Fruit fly (Drosophila melanogaster) whole organism, adult: ENCODE results near the gene Hipk.

ENCODE experiments used
- CG11617 ChIP-seq: fragments of 200-800 bp; sonication (Bioruptor generic); optimal IDR thresholded peaks from 2 replicates; lab custom pipeline; 2017; ENCODE audit warnings: mild to moderate bottlenecking, missing biosample characterization, missing genetic modification reagents, missing genetic modification characterization
- CG12768 ChIP-seq: fragments of 200-800 bp; sonication (Bioruptor generic); optimal IDR thresholded peaks from 2 replicates; lab custom pipeline; 2017; ENCODE audit warnings: missing biosample characterization, missing genetic modification characterization, mild to moderate bottlenecking, moderate library complexity, missing genetic modification reagents
- CG14711 ChIP-seq: fragments of 200-800 bp; sonication (Bioruptor generic); optimal IDR thresholded peaks from 2 replicates; lab custom pipeline; 2018; ENCODE audit warnings: missing biosample characterization, mild to moderate bottlenecking, missing genetic modification characterization, moderate library complexity
- CG1620 ChIP-seq: fragments of 200-800 bp; sonication (Bioruptor generic); optimal IDR thresholded peaks from 2 replicates; lab custom pipeline; 2016; ENCODE audit warnings: missing biosample characterization, missing genetic modification characterization
- CG33017 ChIP-seq: fragments of 200-800 bp; sonication (Bioruptor generic); optimal IDR thresholded peaks from 2 replicates; lab custom pipeline; 2018; ENCODE audit warnings: missing biosample characterization, mild to moderate bottlenecking, missing genetic modification characterization, moderate library complexity
- CG5204 ChIP-seq: fragments of 200-800 bp; sonication (Bioruptor generic); optimal IDR thresholded peaks from 2 replicates; lab custom pipeline; 2016; ENCODE audit warnings: missing biosample characterization, missing genetic modification characterization
- CG7045 ChIP-seq: fragments of 200-800 bp; sonication (Bioruptor generic); optimal IDR thresholded peaks from 2 replicates; lab custom pipeline; 2017; ENCODE audit warnings: missing biosample characterization, mild to moderate bottlenecking, missing genetic modification characterization
- CG7101 ChIP-seq: fragments of 200-800 bp; sonication (Bioruptor generic); optimal IDR thresholded peaks from 2 replicates; lab custom pipeline; 2018; ENCODE audit warnings: missing biosample characterization, mild to moderate bottlenecking, missing genetic modification characterization, moderate library complexity
- Clk ChIP-seq: fragments of 200-800 bp; sonication (Bioruptor generic); optimal IDR thresholded peaks from 2 replicates; lab custom pipeline; 2017; ENCODE audit warnings: missing biosample characterization, missing genetic modification characterization
- Crg-1 ChIP-seq: fragments of 200-800 bp; sonication (Bioruptor generic); optimal IDR thresholded peaks from 2 replicates; lab custom pipeline; 2016; ENCODE audit warnings: missing biosample characterization, missing genetic modification characterization
- Hr96 ChIP-seq: fragments of 200-800 bp; sonication (Bioruptor generic); optimal IDR thresholded peaks from 2 replicates; lab custom pipeline; 2016; ENCODE audit warnings: missing biosample characterization, missing genetic modification characterization
- Mnt ChIP-seq: fragments of 200-800 bp; sonication (Bioruptor generic); optimal IDR thresholded peaks from 2 replicates; lab custom pipeline; 2016; ENCODE audit warnings: missing biosample characterization, mild to moderate bottlenecking, missing genetic modification characterization
- bab1 ChIP-seq: fragments of 200-800 bp; sonication (Bioruptor generic); optimal IDR thresholded peaks from 3 replicates; lab custom pipeline; 2019; ENCODE audit warnings: missing biosample characterization, mild to moderate bottlenecking, missing genetic modification characterization, moderate library complexity
- cic ChIP-seq: fragments of 200-800 bp; sonication (Bioruptor generic); optimal IDR thresholded peaks from 2 replicates; lab custom pipeline; 2017; ENCODE audit warnings: missing biosample characterization, mild to moderate bottlenecking, missing genetic modification characterization, moderate library complexity
- cnc ChIP-seq, 2 experiments: fragments of >200 bp; optimal IDR thresholded peaks; 2 replicates each; lab custom pipeline; 2017
- kay ChIP-seq: fragments of 200-800 bp; sonication (Bioruptor generic); peaks from one replicate; lab custom pipeline; 2016; ENCODE audit warnings: missing biosample characterization, missing genetic modification characterization, borderline replicate concordance
- ovo ChIP-seq: fragments of 200-800 bp; sonication (Bioruptor generic); optimal IDR thresholded peaks from 2 replicates; lab custom pipeline; 2016; ENCODE audit warnings: missing biosample characterization, missing genetic modification characterization
- pad ChIP-seq: fragments of 200-800 bp; sonication (Bioruptor generic); optimal IDR thresholded peaks from 3 replicates; lab custom pipeline; 2017; ENCODE audit warnings: missing biosample characterization, missing genetic modification characterization, mild to moderate bottlenecking, moderate library complexity, missing genetic modification reagents
- tj ChIP-seq: fragments of 200-800 bp; sonication (Bioruptor generic); optimal IDR thresholded peaks from 3 replicates; lab custom pipeline; 2017; ENCODE audit warnings: missing biosample characterization, mild to moderate bottlenecking, missing genetic modification characterization, moderate library complexity
- toe ChIP-seq: fragments of 200-800 bp; sonication (Bioruptor generic); optimal IDR thresholded peaks from 2 replicates; lab custom pipeline; 2016; ENCODE audit warnings: missing biosample characterization, missing genetic modification characterization

The Hipk gene

DNA sequence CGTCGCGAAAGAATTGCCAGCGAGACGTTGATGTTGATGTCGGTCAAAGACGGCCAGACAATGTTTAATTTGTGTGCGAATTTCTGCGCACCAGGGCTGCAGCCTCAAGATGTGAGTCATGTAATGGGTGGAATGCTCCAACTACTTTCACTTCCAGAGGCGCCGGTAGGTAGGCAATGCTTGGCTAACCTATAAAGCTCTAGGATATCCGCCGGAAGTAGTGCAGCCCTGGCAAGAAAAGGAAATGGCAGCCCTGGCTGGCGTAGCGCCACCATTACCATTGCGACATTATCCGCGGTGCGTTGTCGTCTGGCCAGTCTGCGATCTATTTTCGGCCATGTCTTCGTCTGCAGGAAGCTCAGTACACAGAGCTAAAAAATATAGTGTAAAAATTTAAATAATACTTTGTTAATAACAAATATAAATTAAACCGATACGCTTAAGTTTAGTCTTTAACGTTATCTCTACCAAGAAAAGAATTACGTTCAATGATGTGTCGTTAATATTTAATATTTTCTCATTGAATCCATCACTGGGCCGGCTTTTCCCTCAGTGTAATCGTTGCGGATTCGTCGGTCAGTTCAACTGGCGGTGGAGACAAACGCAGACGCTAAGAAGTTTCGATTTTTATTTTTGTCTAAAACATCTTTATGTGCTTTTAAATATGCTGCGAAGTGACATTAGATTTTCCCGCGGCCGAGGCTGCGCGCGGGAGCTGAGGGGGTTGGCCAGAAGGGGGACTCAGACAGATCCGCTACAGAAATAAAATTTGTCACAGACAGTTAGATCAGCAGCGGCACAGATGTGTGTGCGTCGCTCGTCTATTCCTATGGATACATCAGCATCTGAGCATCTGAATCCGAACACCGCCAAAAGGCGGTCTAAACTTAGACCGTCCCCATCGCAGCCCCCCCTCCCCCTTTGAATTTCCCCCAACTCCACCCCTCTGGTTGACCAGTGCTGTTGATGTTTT is 69.1 kb downstream of the Hipk start:
- TF ChIP-seq bab1 (GFP tag; lab: Kevin White, UChicago) (peak; percentile 2), CG7101 (no peak)

DNA sequence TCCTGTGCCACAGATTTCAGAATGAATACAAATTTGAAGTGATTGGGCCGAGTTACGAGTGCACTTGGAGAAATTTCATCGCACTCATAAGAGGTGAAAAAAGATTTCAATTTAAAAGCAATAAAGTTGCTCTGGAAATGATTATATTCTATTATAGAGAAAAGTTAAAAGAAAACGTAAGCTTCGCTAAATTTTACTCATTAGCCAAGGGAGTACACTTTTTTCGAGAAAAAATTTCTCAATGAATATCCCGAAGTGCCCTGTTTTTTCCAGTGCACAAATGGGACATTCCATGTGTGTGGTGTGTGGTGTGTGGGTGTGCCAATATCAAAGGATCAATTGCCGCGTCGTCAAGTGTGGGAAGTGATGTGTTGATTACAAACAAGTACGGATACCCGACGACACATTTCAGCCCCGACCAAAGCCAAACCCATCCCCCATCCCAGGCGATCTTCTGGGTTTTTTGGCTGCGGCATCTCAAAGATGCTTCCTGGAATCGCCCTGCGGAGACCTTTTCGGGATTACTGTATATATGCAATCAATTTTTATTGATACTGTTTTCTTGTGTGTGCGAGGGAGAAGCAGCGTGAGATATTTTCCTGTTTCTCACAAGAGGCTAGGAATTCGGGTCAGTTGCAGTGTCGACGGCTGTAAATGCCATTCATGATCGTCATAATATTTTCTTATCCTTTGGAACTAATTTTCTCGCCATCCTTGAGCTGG is 70.9 kb downstream of the Hipk start:
- TF ChIP-seq CG12768 (no peak), CG5204 (GFP tag; lab: Kevin White, UChicago) (no peak), Hr96 (GFP tag; lab: Kevin White, UChicago) (no peak), tj (GFP tag; lab: Kevin White, UChicago) (no peak), CG7101 (no peak), cic (GFP tag; lab: Kevin White, UChicago) (no peak), bab1 (GFP tag; lab: Kevin White, UChicago) (no peak), CG14711 (tag; lab: Kevin White, UChicago) (no peak)

DNA sequence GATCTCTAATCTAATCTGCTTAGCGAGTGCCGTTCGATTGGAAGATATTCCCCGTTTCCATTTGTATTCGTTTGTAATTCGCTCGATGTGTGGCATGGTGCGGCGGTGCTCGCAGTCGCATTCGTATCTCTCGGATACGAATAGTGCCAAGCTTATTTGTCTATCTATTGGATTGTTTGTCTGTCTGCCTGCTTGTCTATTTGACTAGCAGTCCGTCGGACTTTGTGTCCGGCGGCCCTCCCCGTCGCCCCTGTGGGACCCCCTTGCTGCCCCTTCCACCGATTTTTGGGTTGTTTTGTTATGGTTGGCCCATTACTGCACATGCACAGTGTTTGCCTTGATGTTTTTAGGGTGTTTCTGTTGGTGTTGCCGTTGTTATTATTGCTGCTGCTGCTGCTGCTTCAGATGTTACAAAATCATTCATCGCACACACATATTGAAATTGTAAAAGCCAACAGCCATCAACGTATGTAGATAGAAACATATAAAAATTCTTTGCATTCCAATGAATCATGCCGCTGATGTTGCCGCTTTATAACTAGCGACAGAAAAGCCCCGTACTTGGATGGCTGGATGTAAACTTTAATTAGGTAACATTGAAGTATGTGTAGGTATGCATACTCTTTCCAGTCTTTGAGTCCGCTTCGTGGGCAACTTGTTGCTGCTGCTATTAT is 72.0 kb downstream of the Hipk start:
- no peak for TF ChIP-seq bab1 (GFP tag; lab: Kevin White, UChicago)
- no peak for TF ChIP-seq CG7045 (GFP tag; lab: Kevin White, UChicago)
- no peak for TF ChIP-seq CG12768
- TF ChIP-seq toe (GFP tag; lab: Kevin White, UChicago) = no peak
- no peak for TF ChIP-seq CG14711 (tag; lab: Kevin White, UChicago)

DNA sequence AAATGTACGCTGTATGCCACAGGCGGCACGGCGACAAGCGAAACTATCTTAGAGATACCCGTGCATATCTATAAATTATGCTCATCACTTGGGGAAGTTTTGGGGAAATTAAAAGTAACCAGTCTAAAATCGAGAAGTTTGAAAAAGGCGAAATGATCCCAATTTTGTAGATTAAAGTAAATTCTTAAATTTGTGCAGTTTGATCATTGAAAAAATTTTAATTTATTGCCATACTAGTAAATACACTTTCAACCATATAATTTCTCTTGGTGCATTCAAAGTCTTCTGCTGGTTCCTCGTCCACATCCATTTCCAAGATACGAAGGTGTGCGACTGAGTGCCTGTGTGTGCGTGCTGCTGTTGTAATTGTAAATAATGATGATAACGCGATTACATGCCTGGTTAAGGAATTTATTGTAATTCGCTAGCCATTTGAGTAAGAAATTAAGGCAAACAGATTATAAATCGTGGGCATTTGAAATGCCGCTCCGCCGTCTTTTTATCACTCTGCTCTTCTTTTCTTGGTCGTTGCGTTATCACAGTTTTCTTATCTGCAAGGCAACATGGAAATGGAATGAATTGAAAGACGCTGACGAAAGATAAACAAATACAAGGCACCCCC is 72.7 kb downstream of the Hipk start:
- TF ChIP-seq kay (GFP tag; lab: Kevin White, UChicago) (peak; percentile 16), bab1 (GFP tag; lab: Kevin White, UChicago) (no peak)

DNA sequence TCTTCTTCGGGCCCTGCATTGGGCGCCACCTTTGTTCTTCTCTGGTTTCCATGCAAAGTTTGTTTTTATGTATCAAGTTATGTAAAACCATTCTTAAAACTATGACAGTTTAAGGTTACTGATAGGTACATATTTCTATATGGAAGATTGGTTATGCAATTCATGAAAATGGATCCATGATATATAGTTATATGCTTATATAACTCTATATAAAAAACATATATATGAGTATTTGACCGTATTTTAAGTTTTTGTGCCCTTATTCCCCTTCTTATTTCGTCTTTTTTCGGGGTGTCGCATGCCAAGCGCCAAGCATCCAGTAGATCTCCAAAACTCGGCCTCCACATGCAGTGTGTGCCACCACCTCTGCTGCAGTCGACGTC is 73.2 kb downstream of the Hipk start:
- no peak for TF ChIP-seq CG7101
- TF ChIP-seq CG11617 (GFP tag; lab: Kevin White, UChicago) = no peak
- no peak for TF ChIP-seq cic (GFP tag; lab: Kevin White, UChicago)
- no peak for TF ChIP-seq bab1 (GFP tag; lab: Kevin White, UChicago)
- no peak for TF ChIP-seq CG7045 (GFP tag; lab: Kevin White, UChicago)

DNA sequence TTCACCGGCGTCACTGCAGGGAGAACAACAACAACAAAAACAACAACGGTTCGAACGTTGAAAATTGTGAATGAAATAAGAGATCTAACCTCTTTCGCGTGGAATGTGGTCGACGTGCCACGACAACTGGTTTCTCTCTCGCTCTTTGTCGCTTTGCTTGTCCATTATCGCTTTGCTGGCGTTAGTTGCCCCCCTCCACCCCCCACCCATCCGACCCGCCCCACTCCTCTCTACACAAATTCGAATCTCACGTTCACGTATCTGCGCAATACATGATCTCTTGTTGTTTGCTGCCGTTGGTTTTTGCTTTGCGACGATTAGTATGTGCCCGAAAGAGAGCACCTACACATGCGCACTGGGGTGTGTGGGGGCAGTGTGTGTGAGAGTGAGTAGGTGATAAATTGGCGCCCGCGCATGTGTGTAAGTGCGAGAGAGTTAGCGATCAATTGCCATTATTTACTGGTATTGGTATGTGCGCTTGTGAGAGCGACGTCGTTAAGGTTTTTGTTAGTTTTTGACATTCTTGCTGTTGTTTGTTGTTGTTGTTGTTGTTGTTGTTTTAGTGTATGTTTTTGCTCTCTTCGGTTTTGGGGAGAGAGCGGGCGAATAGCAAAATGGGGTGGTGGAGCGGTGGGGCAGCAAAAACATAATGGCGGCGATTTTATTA is 73.8 kb downstream of the Hipk start:
- TF ChIP-seq bab1 (GFP tag; lab: Kevin White, UChicago) = peak; percentile 49
- TF ChIP-seq cnc (optimal IDR thresholded peaks at IDR 0.05; lab: Kevin White, UChicago) = no peak
- peak; percentile 94 for TF ChIP-seq tj (GFP tag; lab: Kevin White, UChicago)
- peak; percentile 97 for TF ChIP-seq cic (GFP tag; lab: Kevin White, UChicago)
- no peak for TF ChIP-seq Hr96 (GFP tag; lab: Kevin White, UChicago)
- TF ChIP-seq Mnt (GFP tag; lab: Kevin White, UChicago) = peak; percentile 61
- peak; percentile 10 for TF ChIP-seq CG7101
- TF ChIP-seq kay (GFP tag; lab: Kevin White, UChicago) = peak; percentile 95
- TF ChIP-seq toe (GFP tag; lab: Kevin White, UChicago) = no peak
- TF ChIP-seq CG1620 (GFP tag; lab: Kevin White, UChicago) = no peak
- peak; percentile 28 for TF ChIP-seq CG14711 (tag; lab: Kevin White, UChicago)
- peak; percentile 33 for TF ChIP-seq CG7045 (GFP tag; lab: Kevin White, UChicago)
- TF ChIP-seq CG33017 (tag; lab: Kevin White, UChicago) = peak; percentile 11
- peak; percentile 84 for TF ChIP-seq CG12768
- peak; percentile 47 for TF ChIP-seq CG11617 (GFP tag; lab: Kevin White, UChicago)
- peak; percentile 56 for TF ChIP-seq pad (GFP tag; lab: Kevin White, UChicago)
- TF ChIP-seq Crg-1 (GFP tag; lab: Kevin White, UChicago) = peak; percentile 46
- TF ChIP-seq Clk (GFP tag; lab: Kevin White, UChicago) = peak; percentile 92
- peak; percentile 16 for TF ChIP-seq CG5204 (GFP tag; lab: Kevin White, UChicago)
- peak; percentile 21 for TF ChIP-seq ovo (GFP tag; lab: Kevin White, UChicago)
